Fruit fly (Drosophila melanogaster) whole organism, prepupa: ENCODE results near the gene mxc.

ENCODE experiments used
- CG1621 ChIP-seq: fragments of 200-800 bp; sonication (Bioruptor generic); optimal IDR thresholded peaks from 3 replicates; lab custom pipeline; 2018; ENCODE audit warnings: missing biosample characterization, mild to moderate bottlenecking, missing genetic modification characterization
- CG16779 ChIP-seq: fragments of 200-800 bp; sonication (Bioruptor generic); optimal IDR thresholded peaks from 3 replicates; lab custom pipeline; 2017; ENCODE audit warnings: missing biosample characterization, mild to moderate bottlenecking, missing genetic modification characterization
- CG34406 ChIP-seq: fragments of 200-800 bp; sonication (Bioruptor generic); optimal IDR thresholded peaks from 3 replicates; lab custom pipeline; 2016; ENCODE audit warnings: missing biosample characterization, missing genetic modification characterization
- Hr38 ChIP-seq: sonication (Bioruptor generic); optimal IDR thresholded peaks from 2 replicates; lab custom pipeline; 2016; ENCODE audit warnings: missing biosample characterization, missing genetic modification characterization
- Hr39 ChIP-seq: fragments of 200-800 bp; sonication (Bioruptor generic); optimal IDR thresholded peaks from 2 replicates; lab custom pipeline; 2016; ENCODE audit warnings: missing biosample characterization, missing genetic modification characterization
- achi ChIP-seq: fragments of 200-800 bp; sonication (Bioruptor generic); optimal IDR thresholded peaks from 3 replicates; lab custom pipeline; 2016; ENCODE audit warnings: missing biosample characterization, missing genetic modification characterization
- pdm3 ChIP-seq: fragments of 200-800 bp; sonication (Bioruptor generic); optimal IDR thresholded peaks from 3 replicates; lab custom pipeline; 2016; ENCODE audit warnings: missing biosample characterization, missing genetic modification characterization
- svp ChIP-seq: fragments of 200-800 bp; sonication (Bioruptor generic); peaks from one replicate; lab custom pipeline; 2016; ENCODE audit warnings: missing biosample characterization, missing genetic modification characterization

DNA sequence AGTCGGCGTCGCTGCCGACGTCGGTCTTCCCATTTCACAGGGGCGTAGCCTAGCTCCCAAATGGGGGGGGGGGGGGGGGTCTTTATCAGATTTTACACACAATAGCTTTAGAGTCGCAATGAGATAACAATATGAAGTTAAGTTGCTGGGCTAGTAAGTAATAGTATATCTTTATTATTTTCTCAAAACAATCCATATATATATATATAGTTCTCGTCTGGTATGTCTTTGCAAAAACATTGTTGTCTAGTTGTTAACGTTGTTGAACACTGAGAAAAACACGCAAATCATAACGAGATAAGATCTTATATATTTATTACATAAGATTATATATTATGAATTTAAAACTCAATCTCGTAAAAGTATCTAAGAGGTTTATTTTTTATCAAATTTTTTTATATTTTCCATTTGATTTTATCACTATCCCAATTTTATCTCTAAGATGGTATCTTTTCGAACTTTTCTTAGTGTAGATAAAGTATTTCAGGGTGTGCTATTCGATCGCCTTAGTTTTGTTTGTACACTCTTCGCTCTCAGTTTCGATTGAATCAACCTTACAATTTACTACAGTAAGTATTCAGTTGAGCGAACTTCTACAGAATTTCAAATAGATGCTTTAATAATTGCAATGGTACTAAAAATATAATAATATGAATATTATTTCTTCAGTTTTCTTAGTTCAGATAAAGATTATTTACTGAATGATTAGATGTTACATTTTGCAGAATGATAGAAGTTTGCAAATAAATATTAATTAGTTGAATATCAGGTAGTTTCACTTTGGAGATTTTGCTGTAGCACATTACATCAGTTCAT lies 41.2 kb downstream of the mxc start:
- TF ChIP-seq achi, result peak; percentile 47
- TF ChIP-seq Hr38 (GFP tag; lab: Kevin White, UChicago), result no peak
- peak; percentile 38 for TF ChIP-seq pdm3 (GFP tag; lab: Kevin White, UChicago)
- TF ChIP-seq svp, result peak; percentile 48
- TF ChIP-seq Hr39, result no peak
- TF ChIP-seq CG1621 (tag; lab: Kevin White, UChicago), result peak; percentile 54
- peak; percentile 37 for TF ChIP-seq CG34406 (GFP tag; lab: Kevin White, UChicago)
- peak; percentile 27 for TF ChIP-seq CG16779 (tag; lab: Kevin White, UChicago)
